Worm (Caenorhabditis elegans) whole organism, L3 larva: Measurements from ENCODE around the gene fzy-1.

Source experiments
- ama-1 ChIP-seq: fragments of 150-350 bp; optimal IDR thresholded peaks from 2 replicates; lab custom pipeline; 2018
- ceh-28 ChIP-seq: fragments of 150-350 bp; optimal IDR thresholded peaks from 2 replicates; lab custom pipeline; 2014; ENCODE audit warnings: missing biosample characterization, missing genetic modification reagents, missing genetic modification characterization
- ceh-82 ChIP-seq: fragments of 150-350 bp; optimal IDR thresholded peaks from 2 replicates; lab custom pipeline; 2014; ENCODE audit warnings: missing biosample characterization, missing genetic modification characterization
- daf-12 ChIP-seq: fragments of 150-350 bp; optimal IDR thresholded peaks from 2 replicates; lab custom pipeline; 2014; ENCODE audit warnings: missing biosample characterization, missing genetic modification reagents, missing genetic modification characterization
- nhr-25 ChIP-seq: sonication (generic microtip); optimal IDR thresholded peaks from 2 replicates; lab custom pipeline; 2017; ENCODE audit warnings: missing biosample characterization, missing genetic modification characterization
- nhr-77 ChIP-seq: fragments of 150-350 bp; optimal IDR thresholded peaks from 2 replicates; lab custom pipeline; 2014; ENCODE audit warnings: missing biosample characterization, missing genetic modification characterization
- pha-4 ChIP-seq: fragments of 150-350 bp; optimal IDR thresholded peaks from 2 replicates; lab custom pipeline; 2014; ENCODE audit warnings: missing biosample characterization, missing genetic modification reagents, missing genetic modification characterization
- unc-62 ChIP-seq: fragments of 150-350 bp; sonication (generic microtip); optimal IDR thresholded peaks from 4 replicates; lab custom pipeline; 2014; ENCODE audit warnings: missing biosample characterization, missing genetic modification reagents, missing genetic modification characterization
- zag-1 ChIP-seq: fragments of 150-350 bp; optimal IDR thresholded peaks from 2 replicates; lab custom pipeline; 2014; ENCODE audit warnings: missing biosample characterization, missing genetic modification characterization

DNA sequence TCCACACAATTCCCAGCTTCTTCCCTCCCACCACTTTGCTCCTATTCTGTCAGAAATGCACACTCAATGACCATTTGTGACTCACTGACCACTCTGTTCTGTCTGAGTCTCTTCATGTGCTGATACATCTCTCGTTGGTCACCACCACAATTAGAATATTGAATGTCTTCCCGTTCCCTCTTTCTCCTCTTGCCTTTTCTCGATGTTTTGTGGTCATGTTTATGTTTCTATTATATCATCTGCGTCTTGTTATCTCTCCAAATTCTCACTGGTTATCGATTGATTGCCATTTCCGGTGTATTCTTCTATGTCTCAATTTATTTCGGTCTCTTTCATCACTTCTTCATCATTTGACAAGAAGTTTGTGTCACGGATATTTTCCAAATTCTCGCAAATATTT, 39.7 kb upstream of the fzy-1 start:
- TF ChIP-seq zag-1 (tag; lab: Kevin White, UChicago), result no peak
- peak; percentile 47 for TF ChIP-seq ceh-28 (tag; lab: Kevin White, UChicago)
- TF ChIP-seq daf-12, result no peak
- TF ChIP-seq unc-62 (GFP tag; lab: Kevin White, UChicago), result no peak
- TF ChIP-seq nhr-25 (tag; lab: Kevin White, UChicago), result no peak
- no peak for TF ChIP-seq nhr-77 (tag; lab: Kevin White, UChicago)
- no peak for TF ChIP-seq pha-4 (tag; lab: Kevin White, UChicago)
- no peak for TF ChIP-seq ceh-82 (tag; lab: Kevin White, UChicago)
- TF ChIP-seq ama-1 (lab: Kevin White, UChicago), result no peak
